Worm (Caenorhabditis elegans) whole organism, L4 larva: ENCODE measurements around the gene dhs-14.

ENCODE experiments used
- D1046.2 ChIP-seq: fragments of 200-800 bp; sonication (Bioruptor generic); IDR thresholded peaks from 2 replicates; pipeline ENCODE4 v1.3.6; 2022; ENCODE audit warnings: missing genetic modification characterization, missing compliant biosample characterization
- ZK546.5 ChIP-seq, 2 experiments: sonication (generic microtip); optimal IDR thresholded peaks; 2 replicates each; lab custom pipeline; 2017; ENCODE audit warnings: missing biosample characterization in 2 of 2, missing genetic modification characterization in 2 of 2
- aha-1 ChIP-seq: fragments of 150-350 bp; peaks from one replicate; lab custom pipeline; 2014; ENCODE audit warnings: missing biosample characterization, missing genetic modification characterization
- ama-1 ChIP-seq: fragments of 150-350 bp; optimal IDR thresholded peaks from 2 replicates; lab custom pipeline; 2014; ENCODE audit warnings: inconsistent platforms, mixed read lengths
- ceh-32 ChIP-seq: sonication (generic microtip); optimal IDR thresholded peaks from 2 replicates; lab custom pipeline; 2016; ENCODE audit warnings: mild to moderate bottlenecking, missing genetic modification characterization, missing compliant biosample characterization; ENCODE audit not compliant: poor library complexity
- daf-16 ChIP-seq, 3 experiments: sonication (generic microtip); optimal IDR thresholded peaks; 2 replicates each; lab custom pipeline; 2016 to 2017; ENCODE audit warnings: missing genetic modification characterization in 3 of 3, missing genetic modification reagents in 3 of 3, mild to moderate bottlenecking in 2 of 3, missing compliant biosample characterization in 2 of 3, missing biosample characterization in 1 of 3, moderate library complexity in 1 of 3
- daf-8 ChIP-seq: fragments of 200-800 bp; sonication (Bioruptor generic); IDR thresholded peaks from 2 replicates; pipeline ENCODE4 v1.3.6; 2022; ENCODE audit warnings: missing genetic modification characterization, missing compliant biosample characterization
- dmd-6 ChIP-seq: fragments of 200-800 bp; sonication (Bioruptor generic); IDR thresholded peaks from 2 replicates; pipeline ENCODE4 v1.3.6; 2022; ENCODE audit warnings: missing genetic modification reagents, missing genetic modification characterization, missing compliant biosample characterization
- dmd-9 ChIP-seq: fragments of 200-800 bp; sonication (Bioruptor generic); IDR thresholded peaks from 2 replicates; pipeline ENCODE4 v1.3.6; 2022; ENCODE audit warnings: missing genetic modification reagents, missing genetic modification characterization, missing compliant biosample characterization
- dpl-1 ChIP-seq: fragments of 150-350 bp; optimal IDR thresholded peaks from 2 replicates; lab custom pipeline; 2014; ENCODE audit warnings: missing biosample characterization, missing genetic modification reagents, missing genetic modification characterization
- duxl-1 ChIP-seq: sonication (generic microtip); optimal IDR thresholded peaks from 2 replicates; lab custom pipeline; 2016; ENCODE audit warnings: mild to moderate bottlenecking, missing genetic modification characterization, moderate library complexity, missing compliant biosample characterization; ENCODE audit not compliant: poor library complexity
- gei-8 ChIP-seq: fragments of 200-800 bp; sonication (Bioruptor generic); optimal IDR thresholded peaks from 2 replicates; lab custom pipeline; 2018; ENCODE audit warnings: mild to moderate bottlenecking, missing genetic modification characterization, missing compliant biosample characterization
- hlh-11 ChIP-seq: fragments of 200-800 bp; sonication (Bioruptor generic); optimal IDR thresholded peaks from 2 replicates; lab custom pipeline; 2018; ENCODE audit warnings: mild to moderate bottlenecking, missing genetic modification characterization, missing compliant biosample characterization
- hmg-1.1 ChIP-seq: fragments of 200-800 bp; sonication (Bioruptor generic); IDR thresholded peaks from 2 replicates; pipeline ENCODE4 v1.3.6; 2022; ENCODE audit warnings: missing genetic modification reagents, missing genetic modification characterization, missing compliant biosample characterization
- jun-1 ChIP-seq: fragments of 150-350 bp; optimal IDR thresholded peaks from 2 replicates; lab custom pipeline; 2014; ENCODE audit warnings: missing biosample characterization, missing genetic modification reagents, missing genetic modification characterization
- lin-38 ChIP-seq: fragments of 200-800 bp; sonication (Bioruptor generic); IDR thresholded peaks from 2 replicates; pipeline ENCODE4 v1.3.6; 2022; ENCODE audit warnings: missing genetic modification reagents, missing genetic modification characterization, missing compliant biosample characterization
- lsy-2 ChIP-seq, 2 experiments: fragments of 150-350 bp in 1 of 2; sonication (generic microtip) in 1 of 2; optimal IDR thresholded peaks; 2 replicates each; lab custom pipeline; 2014 to 2017; ENCODE audit warnings: missing biosample characterization in 2 of 2, missing genetic modification characterization in 2 of 2
- mxl-2 ChIP-seq: fragments of 200-800 bp; sonication (Bioruptor generic); conservative IDR thresholded peaks from 2 replicates; pipeline ENCODE4 v1.3.6; 2022; ENCODE audit warnings: missing genetic modification reagents, missing genetic modification characterization, missing compliant biosample characterization
- nhr-10 ChIP-seq: fragments of 150-350 bp; optimal IDR thresholded peaks from 2 replicates; lab custom pipeline; 2014; ENCODE audit warnings: missing biosample characterization, missing genetic modification characterization
- nhr-11 ChIP-seq: fragments of 150-350 bp; optimal IDR thresholded peaks from 2 replicates; lab custom pipeline; 2014; ENCODE audit warnings: missing biosample characterization, missing genetic modification characterization
- nhr-28 ChIP-seq: fragments of 150-350 bp; optimal IDR thresholded peaks from 2 replicates; lab custom pipeline; 2014; ENCODE audit warnings: missing biosample characterization, missing genetic modification characterization
- nhr-42 ChIP-seq: fragments of 200-800 bp; sonication (Bioruptor generic); IDR thresholded peaks from 2 replicates; pipeline ENCODE4 v1.3.6; 2022; ENCODE audit warnings: missing genetic modification characterization, missing compliant biosample characterization
- pqm-1 ChIP-seq: sonication (generic microtip); optimal IDR thresholded peaks from 2 replicates; lab custom pipeline; 2017; ENCODE audit warnings: missing biosample characterization, missing genetic modification characterization
- set-16 ChIP-seq: fragments of 200-800 bp; sonication (Bioruptor generic); IDR thresholded peaks from 2 replicates; pipeline ENCODE4 v1.3.6; 2022; ENCODE audit warnings: missing genetic modification reagents, missing genetic modification characterization, missing compliant biosample characterization
- unc-39 ChIP-seq: sonication (generic microtip); optimal IDR thresholded peaks from 2 replicates; lab custom pipeline; 2017; ENCODE audit warnings: missing biosample characterization, missing genetic modification characterization
- unc-62 ChIP-seq, 3 experiments: fragments of 150-350 bp in 1 of 3; sonication (generic microtip); optimal IDR thresholded peaks in 2 of 3; peaks in 1 of 3; 1 replicate in 1 of 3; 2 replicates in 2 of 3; lab custom pipeline; 2014 to 2017; ENCODE audit warnings: missing biosample characterization in 3 of 3, missing genetic modification characterization in 3 of 3, missing genetic modification reagents in 3 of 3, missing genotype in 1 of 3
- vab-7 ChIP-seq: fragments of 200-800 bp; sonication (Bioruptor generic); IDR thresholded peaks from 2 replicates; pipeline ENCODE4 v1.3.6; 2022; ENCODE audit warnings: missing genetic modification reagents, missing genetic modification characterization, missing compliant biosample characterization
- zfp-2 ChIP-seq: sonication (generic microtip); optimal IDR thresholded peaks from 2 replicates; lab custom pipeline; 2016; ENCODE audit warnings: mild to moderate bottlenecking, missing genetic modification characterization, missing compliant biosample characterization
- zfp-3 ChIP-seq: fragments of 200-800 bp; sonication (Bioruptor generic); conservative IDR thresholded peaks from 2 replicates; pipeline ENCODE4 v1.3.6; 2022; ENCODE audit warnings: missing genetic modification reagents, missing genetic modification characterization, missing compliant biosample characterization
- ztf-11 ChIP-seq: fragments of 150-350 bp; optimal IDR thresholded peaks from 2 replicates; lab custom pipeline; 2014; ENCODE audit warnings: missing biosample characterization, missing genetic modification characterization
- ztf-7 ChIP-seq: fragments of 150-350 bp; optimal IDR thresholded peaks from 2 replicates; lab custom pipeline; 2014; ENCODE audit warnings: missing biosample characterization, missing genetic modification characterization

The dhs-14 gene

ce11 chrV:2810164-2810563, 45.2 kb upstream of the dhs-14 start, which contains the start of gene F54E2.1 (continued):
- no peak for TF ChIP-seq daf-16 (GFP tag; optimal IDR thresholded peaks at IDR 0.05; lab: Kevin White, UChicago)
- TF ChIP-seq daf-16 (tag; optimal IDR thresholded peaks at IDR 0.05; lab: Kevin White, UChicago), result peak; percentile 66
- TF ChIP-seq duxl-1 (tag; lab: Kevin White, UChicago), result no peak
- no peak for TF ChIP-seq ztf-7 (tag; lab: Kevin White, UChicago)
- no peak for TF ChIP-seq nhr-42 (GFP tag; lab: Robert Waterston, UW)
- TF ChIP-seq lsy-2 (tag; optimal IDR thresholded peaks at IDR 0.05; lab: Kevin White, UChicago), result no peak
- TF ChIP-seq nhr-28 (tag; lab: Kevin White, UChicago), result peak; percentile 69
- TF ChIP-seq pqm-1 (tag; lab: Kevin White, UChicago), result peak; percentile 99

ce11 chrV:2809443-2809842, 44.4 kb upstream of the dhs-14 start:
- TF ChIP-seq hlh-11, result peak; percentile 9
- TF ChIP-seq set-16 (GFP tag; lab: Robert Waterston, UW), result 0 out of 2 replicates have a peak, but pooled peaks have one; percentile 17
- TF ChIP-seq dmd-9, result no peak
- no peak for TF ChIP-seq unc-39 (tag; lab: Kevin White, UChicago)
- TF ChIP-seq nhr-11 (tag; lab: Kevin White, UChicago), result peak; percentile 1
- no peak for TF ChIP-seq gei-8 (GFP tag; lab: Kevin White, UChicago)
- no peak for TF ChIP-seq jun-1 (tag; lab: Kevin White, UChicago)
- TF ChIP-seq nhr-10 (tag; lab: Kevin White, UChicago), result no peak
- TF ChIP-seq hmg-1.1 (GFP tag; lab: Robert Waterston, UW), result no peak
- TF ChIP-seq dpl-1 (GFP tag; lab: Kevin White, UChicago), result no peak
- no peak for TF ChIP-seq unc-62 (GFP tag; optimal IDR thresholded peaks at IDR 0.05 in 1 of 2; lab: Kevin White, UChicago)
- TF ChIP-seq unc-62 (tag; optimal IDR thresholded peaks at IDR 0.05; lab: Kevin White, UChicago), result no peak
- TF ChIP-seq D1046.2, result no peak
- TF ChIP-seq vab-7 (GFP tag; lab: Robert Waterston, UW), result no peak
- no peak for TF ChIP-seq dmd-6 (GFP tag; lab: Robert Waterston, UW)
- no peak for TF ChIP-seq daf-8 (GFP tag; lab: Robert Waterston, UW)

- peak; percentile 78 for TF ChIP-seq aha-1 (tag; lab: Kevin White, UChicago)
- no peak for TF ChIP-seq D1046.2
Measured at ce11 chrV:2807760-2808159, 42.8 kb upstream of the dhs-14 start, which contains the start of gene ketn-1. Gene ketn-1 (minus strand): TSS chrV:2807860.

ce11 chrV:2803258-2803657, 38.3 kb upstream of the dhs-14 start:
- TF ChIP-seq ztf-7 (tag; lab: Kevin White, UChicago), result no peak
- TF ChIP-seq daf-8 (GFP tag; lab: Robert Waterston, UW), result no peak
- no peak for TF ChIP-seq nhr-10 (tag; lab: Kevin White, UChicago)
- no peak for TF ChIP-seq D1046.2
- peak; percentile 48 for TF ChIP-seq set-16 (GFP tag; lab: Robert Waterston, UW)
- no peak for TF ChIP-seq jun-1 (tag; lab: Kevin White, UChicago)
- TF ChIP-seq hlh-11, result peak; percentile 11
- peak in 1 of 2 experiments; percentile 35 for TF ChIP-seq daf-16 (GFP tag; optimal IDR thresholded peaks at IDR 0.05; lab: Kevin White, UChicago)
- TF ChIP-seq daf-16 (tag; optimal IDR thresholded peaks at IDR 0.05; lab: Kevin White, UChicago), result no peak
- no peak for TF ChIP-seq zfp-2 (tag; lab: Kevin White, UChicago)
- TF ChIP-seq ztf-11 (tag; lab: Kevin White, UChicago), result no peak
- no peak for TF ChIP-seq ama-1 (lab: Kevin White, UChicago)
- no peak for TF ChIP-seq duxl-1 (tag; lab: Kevin White, UChicago)
- TF ChIP-seq dmd-6 (GFP tag; lab: Robert Waterston, UW), result no peak

- TF ChIP-seq mxl-2 (GFP tag; lab: Robert Waterston, UW) (no peak), ceh-32 (no peak), hlh-11 (peak; percentile 14), ZK546.5 (tag; optimal IDR thresholded peaks at IDR 0.05; lab: Kevin White, UChicago) (no peak), unc-62 (GFP tag; optimal IDR thresholded peaks at IDR 0.05 in 1 of 2; lab: Kevin White, UChicago) (peak in 1 of 2 experiments; percentile 89), unc-62 (tag; optimal IDR thresholded peaks at IDR 0.05; lab: Kevin White, UChicago) (no peak), lsy-2 (tag; optimal IDR thresholded peaks at IDR 0.05; lab: Kevin White, UChicago) (no peak), zfp-3 (no peak), duxl-1 (tag; lab: Kevin White, UChicago) (no peak), lin-38 (GFP tag; lab: Robert Waterston, UW) (no peak), daf-16 (GFP tag; optimal IDR thresholded peaks at IDR 0.05; lab: Kevin White, UChicago) (peak in 1 of 2 experiments; percentile 68), daf-16 (tag; optimal IDR thresholded peaks at IDR 0.05; lab: Kevin White, UChicago) (no peak), nhr-11 (tag; lab: Kevin White, UChicago) (no peak)
- TF ChIP-seq, all 104 proteins: peak for 3
Measured at ce11 chrV:2801955-2802354, 37.0 kb upstream of the dhs-14 start.
